Fruit fly (Drosophila melanogaster) whole organism, embryonic: ENCODE data around the gene Mgat4b.

ENCODE experiments used
- CG10321 ChIP-seq: fragments of 200-800 bp; sonication (Bioruptor generic); IDR thresholded peaks from 2 replicates; pipeline ENCODE4 v1.3.6; 2022; ENCODE audit warnings: missing biosample characterization, missing genetic modification characterization
- CG11695 ChIP-seq: fragments of 200-800 bp; sonication (Bioruptor generic); IDR thresholded peaks from 3 replicates; pipeline ENCODE4 v1.3.6; 2022; ENCODE audit warnings: missing biosample characterization, missing genetic modification characterization
- CG11696 ChIP-seq: fragments of 200-800 bp; sonication (Bioruptor generic); IDR thresholded peaks from 2 replicates; pipeline ENCODE4 v1.3.6; 2022; ENCODE audit warnings: missing biosample characterization, missing genetic modification characterization
- CG11723 ChIP-seq: fragments of 200-800 bp; sonication (Bioruptor generic); optimal IDR thresholded peaks from 2 replicates; lab custom pipeline; 2017; ENCODE audit warnings: missing biosample characterization, mild to moderate bottlenecking, missing genetic modification characterization
- CG1233 ChIP-seq: fragments of 200-800 bp; sonication (Bioruptor generic); optimal IDR thresholded peaks from 4 replicates; lab custom pipeline; 2018; ENCODE audit warnings: missing biosample characterization, mild to moderate bottlenecking, missing genetic modification characterization
- CG13894 ChIP-seq: fragments of 200-800 bp; sonication (Bioruptor generic); optimal IDR thresholded peaks from 3 replicates; lab custom pipeline; 2018; ENCODE audit warnings: missing biosample characterization, mild to moderate bottlenecking, missing genetic modification characterization, moderate library complexity
- CG15269 ChIP-seq: fragments of 200-800 bp; sonication (Bioruptor generic); optimal IDR thresholded peaks from 2 replicates; lab custom pipeline; 2018; ENCODE audit warnings: missing biosample characterization, mild to moderate bottlenecking, missing genetic modification characterization, moderate library complexity
- CG17328 ChIP-seq: fragments of 200-800 bp; sonication (Bioruptor generic); IDR thresholded peaks from 2 replicates; pipeline ENCODE4 v1.3.6; 2022; ENCODE audit warnings: missing biosample characterization, missing genetic modification characterization
- CG2120 ChIP-seq: fragments of 200-800 bp; sonication (Bioruptor generic); optimal IDR thresholded peaks from 3 replicates; lab custom pipeline; 2016; ENCODE audit warnings: missing biosample characterization, missing genetic modification characterization
- CG2199 ChIP-seq: fragments of 200-800 bp; sonication (Bioruptor generic); IDR thresholded peaks from 3 replicates; pipeline ENCODE4 v1.3.6; 2022; ENCODE audit warnings: missing biosample characterization, missing genetic modification characterization
- CG4707 ChIP-seq: fragments of 200-800 bp; sonication (Bioruptor generic); optimal IDR thresholded peaks from 2 replicates; lab custom pipeline; 2018; ENCODE audit warnings: missing biosample characterization, mild to moderate bottlenecking, missing genetic modification characterization, moderate library complexity
- CG5180 ChIP-seq: fragments of 200-800 bp; sonication (Bioruptor generic); optimal IDR thresholded peaks from 3 replicates; lab custom pipeline; 2017; ENCODE audit warnings: missing biosample characterization, missing genetic modification characterization, mild to moderate bottlenecking, moderate library complexity, missing genetic modification reagents
- CG5953 ChIP-seq: fragments of 200-800 bp; sonication (Bioruptor generic); IDR thresholded peaks from 2 replicates; pipeline ENCODE4 v1.3.6; 2022; ENCODE audit warnings: missing biosample characterization, missing genetic modification characterization
- CG6854 ChIP-seq: fragments of 200-800 bp; sonication (Bioruptor generic); optimal IDR thresholded peaks from 3 replicates; lab custom pipeline; 2017; ENCODE audit warnings: missing biosample characterization, mild to moderate bottlenecking, missing genetic modification characterization
- CG8089 ChIP-seq: fragments of 200-800 bp; sonication (Bioruptor generic); optimal IDR thresholded peaks from 3 replicates; lab custom pipeline; 2016; ENCODE audit warnings: missing biosample characterization, missing genetic modification characterization
- CG8388 ChIP-seq: fragments of 200-800 bp; sonication (Bioruptor generic); optimal IDR thresholded peaks from 2 replicates; lab custom pipeline; 2019; ENCODE audit warnings: missing biosample characterization, mild to moderate bottlenecking, missing genetic modification characterization, moderate library complexity
- CG8924 ChIP-seq: fragments of 200-800 bp; optimal IDR thresholded peaks from 3 replicates; lab custom pipeline; 2019; ENCODE audit warnings: missing biosample characterization, mild to moderate bottlenecking, missing genetic modification characterization, moderate library complexity
- CG8944 ChIP-seq: fragments of 200-800 bp; sonication (Bioruptor generic); optimal IDR thresholded peaks from 3 replicates; lab custom pipeline; 2016; ENCODE audit warnings: missing biosample characterization, missing genetic modification characterization
- CHES-1-like ChIP-seq: fragments of 200-800 bp; sonication (Bioruptor generic); optimal IDR thresholded peaks from 2 replicates; lab custom pipeline; 2016; ENCODE audit warnings: missing biosample characterization, missing genetic modification characterization
- Deaf1 ChIP-seq: fragments of 200-800 bp; optimal IDR thresholded peaks from 3 replicates; lab custom pipeline; 2019; ENCODE audit warnings: missing biosample characterization, mild to moderate bottlenecking, missing genetic modification characterization, moderate library complexity
- Ets97D ChIP-seq: fragments of 200-800 bp; sonication (Bioruptor generic); optimal IDR thresholded peaks from 3 replicates; lab custom pipeline; 2016; ENCODE audit warnings: missing biosample characterization, missing genetic modification characterization
- GATAe ChIP-seq: fragments of 200-800 bp; sonication (Bioruptor generic); conservative IDR thresholded peaks from 2 replicates; pipeline ENCODE4 v1.3.6; 2022; ENCODE audit warnings: missing biosample characterization, missing genetic modification characterization
- Hey ChIP-seq: fragments of 200-800 bp; sonication (Bioruptor generic); optimal IDR thresholded peaks from 3 replicates; lab custom pipeline; 2018; ENCODE audit warnings: missing biosample characterization, mild to moderate bottlenecking, missing genetic modification characterization
- HmgD ChIP-seq: fragments of 200-800 bp; sonication (Bioruptor generic); optimal IDR thresholded peaks from 3 replicates; lab custom pipeline; 2016; ENCODE audit warnings: missing biosample characterization, missing genetic modification characterization
- Hmr ChIP-seq: fragments of 200-800 bp; sonication (Bioruptor generic); optimal IDR thresholded peaks from 3 replicates; lab custom pipeline; 2017; ENCODE audit warnings: mild to moderate bottlenecking, missing biosample characterization, missing genetic modification reagents, missing genetic modification characterization
- Hr3 ChIP-seq: fragments of 200-800 bp; sonication (Bioruptor generic); optimal IDR thresholded peaks from 3 replicates; lab custom pipeline; 2016; ENCODE audit warnings: missing biosample characterization, missing genetic modification characterization
- NfI ChIP-seq: fragments of 200-800 bp; sonication (Bioruptor generic); optimal IDR thresholded peaks from 3 replicates; lab custom pipeline; 2018; ENCODE audit warnings: missing biosample characterization, mild to moderate bottlenecking, missing genetic modification characterization, moderate library complexity
- Optix ChIP-seq: fragments of 200-800 bp; sonication (Bioruptor generic); IDR thresholded peaks from 3 replicates; pipeline ENCODE4 v1.3.6; 2022; ENCODE audit warnings: missing biosample characterization, missing genetic modification characterization
- PHDP ChIP-seq: fragments of 200-800 bp; sonication (Bioruptor generic); optimal IDR thresholded peaks from 3 replicates; lab custom pipeline; 2018; ENCODE audit warnings: missing biosample characterization, mild to moderate bottlenecking, missing genetic modification characterization, moderate library complexity
- Six4 ChIP-seq: fragments of 200-800 bp; sonication (Bioruptor generic); optimal IDR thresholded peaks from 2 replicates; lab custom pipeline; 2016; ENCODE audit warnings: missing biosample characterization, missing genetic modification characterization
- Sox100B ChIP-seq: fragments of 200-800 bp; sonication (Bioruptor generic); optimal IDR thresholded peaks from 3 replicates; lab custom pipeline; 2018; ENCODE audit warnings: missing biosample characterization, mild to moderate bottlenecking, missing genetic modification characterization
- Spps ChIP-seq: fragments of 200-800 bp; sonication (Bioruptor generic); optimal IDR thresholded peaks from 2 replicates; lab custom pipeline; 2018; ENCODE audit warnings: missing biosample characterization, mild to moderate bottlenecking, missing genetic modification characterization
- Tbp ChIP-seq: fragments of >200 bp; optimal IDR thresholded peaks from 2 replicates; lab custom pipeline; 2018; ENCODE audit warnings: missing biosample characterization, missing genetic modification characterization
- Xrp1 ChIP-seq: fragments of 200-800 bp; sonication (Bioruptor generic); IDR thresholded peaks from 2 replicates; pipeline ENCODE4 v1.3.6; 2022; ENCODE audit warnings: missing biosample characterization, missing genetic modification characterization
- chm ChIP-seq: fragments of 200-800 bp; sonication (Bioruptor generic); IDR thresholded peaks from 2 replicates; pipeline ENCODE4 v1.3.6; 2022; ENCODE audit warnings: missing biosample characterization, missing genetic modification characterization
- crp ChIP-seq, 2 experiments: fragments of 200-800 bp; sonication (Bioruptor generic); optimal IDR thresholded peaks; 2 replicates in 1 of 2; 3 replicates in 1 of 2; lab custom pipeline; 2017; ENCODE audit warnings: missing biosample characterization in 2 of 2, missing genetic modification characterization in 2 of 2, mild to moderate bottlenecking in 1 of 2, moderate library complexity in 1 of 2
- eyg ChIP-seq: fragments of 200-800 bp; sonication (Bioruptor generic); optimal IDR thresholded peaks from 3 replicates; lab custom pipeline; 2016; ENCODE audit warnings: missing biosample characterization, missing genetic modification characterization
- gro ChIP-seq: fragments of 200-800 bp; sonication (Bioruptor generic); optimal IDR thresholded peaks from 2 replicates; lab custom pipeline; 2016; ENCODE audit warnings: missing biosample characterization, missing genetic modification characterization
- gsb-n ChIP-seq: fragments of 200-800 bp; sonication (Bioruptor generic); optimal IDR thresholded peaks from 3 replicates; lab custom pipeline; 2018; ENCODE audit warnings: missing biosample characterization, mild to moderate bottlenecking, missing genetic modification characterization
- ham ChIP-seq: fragments of 200-800 bp; sonication (Bioruptor generic); IDR thresholded peaks from 2 replicates; pipeline ENCODE4 v1.3.6; 2022; ENCODE audit warnings: missing biosample characterization, missing genetic modification characterization
- hth ChIP-seq: fragments of >200 bp; optimal IDR thresholded peaks from 2 replicates; lab custom pipeline; 2017; ENCODE audit warnings: inconsistent platforms
- ind ChIP-seq: fragments of 200-800 bp; sonication (Bioruptor generic); optimal IDR thresholded peaks from 3 replicates; lab custom pipeline; 2016; ENCODE audit warnings: missing biosample characterization, missing genetic modification characterization
- pnt ChIP-seq: fragments of 200-800 bp; sonication (Bioruptor generic); optimal IDR thresholded peaks from 3 replicates; lab custom pipeline; 2016; ENCODE audit warnings: missing biosample characterization, missing genetic modification characterization
- sqz ChIP-seq: fragments of 200-800 bp; sonication (Bioruptor generic); optimal IDR thresholded peaks from 3 replicates; lab custom pipeline; 2018; ENCODE audit warnings: missing biosample characterization, mild to moderate bottlenecking, missing genetic modification characterization
- ssp ChIP-seq: fragments of 200-800 bp; sonication (Bioruptor generic); IDR thresholded peaks from 2 replicates; pipeline ENCODE4 v1.3.6; 2022; ENCODE audit warnings: missing biosample characterization, missing genetic modification characterization
- trem ChIP-seq: fragments of 200-800 bp; optimal IDR thresholded peaks from 3 replicates; lab custom pipeline; 2019; ENCODE audit warnings: missing biosample characterization, mild to moderate bottlenecking, missing genetic modification characterization, moderate library complexity
- unpg ChIP-seq: fragments of 200-800 bp; sonication (Bioruptor generic); optimal IDR thresholded peaks from 3 replicates; lab custom pipeline; 2018; ENCODE audit warnings: missing biosample characterization, mild to moderate bottlenecking, missing genetic modification characterization, moderate library complexity
- wdn ChIP-seq: fragments of 200-800 bp; sonication (Bioruptor generic); IDR thresholded peaks from 2 replicates; pipeline ENCODE4 v1.3.6; 2022; ENCODE audit warnings: missing biosample characterization, missing genetic modification characterization
- wek ChIP-seq: fragments of 200-800 bp; sonication (Bioruptor generic); optimal IDR thresholded peaks from 3 replicates; lab custom pipeline; 2018; ENCODE audit warnings: missing biosample characterization, mild to moderate bottlenecking, missing genetic modification characterization, moderate library complexity
- zen ChIP-seq: fragments of 200-800 bp; sonication (Bioruptor generic); optimal IDR thresholded peaks from 3 replicates; lab custom pipeline; 2018; ENCODE audit warnings: missing biosample characterization, mild to moderate bottlenecking, missing genetic modification characterization, moderate library complexity

Gene Mgat4b

DNA sequence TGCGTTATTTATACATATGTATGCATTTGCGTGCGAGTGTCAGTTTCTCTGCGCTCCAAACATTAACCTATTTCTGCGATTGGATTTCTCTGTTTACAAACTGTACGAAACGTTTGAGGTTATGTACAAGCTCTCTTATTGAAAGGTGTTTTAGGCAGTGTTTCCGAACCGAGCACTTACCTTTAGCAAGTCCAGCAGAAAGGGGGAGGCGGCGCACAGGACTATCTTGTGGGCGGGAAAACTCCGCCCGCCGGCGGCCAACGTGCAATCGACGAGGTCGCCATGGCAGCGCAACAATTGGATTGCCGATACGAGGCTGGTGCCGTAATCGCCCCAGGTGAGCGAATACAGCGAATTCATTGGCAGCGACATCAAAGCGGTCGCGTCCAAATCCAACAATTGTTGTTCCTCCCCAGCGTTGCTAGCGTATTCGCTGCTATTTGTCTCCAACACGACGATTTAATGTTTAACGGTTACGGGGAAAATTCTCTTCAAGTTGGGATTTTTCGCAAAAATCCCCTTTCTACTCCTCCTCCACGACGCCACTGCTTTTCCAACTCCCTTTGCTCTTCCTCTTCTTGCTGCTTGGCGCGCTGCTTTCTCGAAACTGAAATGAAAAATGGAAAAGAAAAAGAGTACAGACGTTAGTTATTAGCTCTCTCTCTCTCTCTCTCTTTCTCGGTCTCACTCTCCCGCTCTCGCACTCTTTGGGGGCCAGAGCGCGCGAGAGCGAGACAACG lies 12.2 kb downstream of the Mgat4b start (continued):
- TF ChIP-seq CG1233 (GFP tag; lab: Kevin White, UChicago) = peak; percentile 80
- peak; percentile 75 for TF ChIP-seq chm (GFP tag; lab: Robert Waterston, UW)
- TF ChIP-seq PHDP (tag; lab: Kevin White, UChicago) = peak; percentile 84
- peak; percentile 64 for TF ChIP-seq zen (tag; lab: Kevin White, UChicago)
- TF ChIP-seq CG2199 = peak; percentile 38; the same call in 1 of the 3 replicates
- peak; percentile 90 for TF ChIP-seq pnt (GFP tag; lab: Kevin White, UChicago)
- TF ChIP-seq eyg (GFP tag; lab: Kevin White, UChicago) = peak; percentile 70
- peak; percentile 87 for TF ChIP-seq CG11695 (GFP tag; lab: Robert Waterston, UW)
- TF ChIP-seq CG17328 (GFP tag; lab: Robert Waterston, UW) = peak; percentile 92
- peak; percentile 75 for TF ChIP-seq CG8388 (GFP tag; lab: Kevin White, UChicago)
- peak; percentile 91 for TF ChIP-seq CG8944 (GFP tag; lab: Kevin White, UChicago)
- peak; percentile 92 for TF ChIP-seq Optix (GFP tag; lab: Robert Waterston, UW)
- peak; percentile 89 for TF ChIP-seq wdn (GFP tag; lab: Robert Waterston, UW)
- peak; percentile 84 for TF ChIP-seq Hr3
- TF ChIP-seq ind (GFP tag; lab: Kevin White, UChicago) = peak; percentile 94
- TF ChIP-seq NfI (GFP tag; lab: Kevin White, UChicago) = peak; percentile 90
- peak; percentile 75 for TF ChIP-seq Six4 (GFP tag; lab: Kevin White, UChicago)
- TF ChIP-seq gsb-n (tag; lab: Kevin White, UChicago) = peak; percentile 46
- peak; percentile 74 for TF ChIP-seq CG11696 (GFP tag; lab: Robert Waterston, UW)
- peak in 1 of 2 experiments; percentile 50 for TF ChIP-seq crp (GFP tag; optimal IDR thresholded peaks at IDR 0.05; lab: Kevin White, UChicago)
- TF ChIP-seq Xrp1 (GFP tag; lab: Robert Waterston, UW) = peak; percentile 88
- TF ChIP-seq CG8089 (GFP tag; lab: Kevin White, UChicago) = peak; percentile 87
- peak; percentile 76 for TF ChIP-seq ssp
- TF ChIP-seq HmgD = peak; percentile 81
- TF ChIP-seq GATAe = peak; percentile 73
- peak; percentile 74 for TF ChIP-seq Sox100B (GFP tag; lab: Kevin White, UChicago)
- TF ChIP-seq Ets97D (GFP tag; lab: Kevin White, UChicago) = peak; percentile 56
- peak; percentile 37 for TF ChIP-seq Deaf1
- peak; percentile 68 for TF ChIP-seq wek
- peak; percentile 77 for TF ChIP-seq CG8924
- peak; percentile 39 for TF ChIP-seq sqz (GFP tag; lab: Kevin White, UChicago)
- peak; percentile 82 for TF ChIP-seq CG11723
- peak; percentile 53 for TF ChIP-seq CG4707 (GFP tag; lab: Kevin White, UChicago)
- no peak for TF ChIP-seq hth (lab: Kevin White, UChicago)
- TF ChIP-seq CG10321 (GFP tag; lab: Robert Waterston, UW) = peak; percentile 93
- TF ChIP-seq CG5180 (GFP tag; lab: Kevin White, UChicago) = peak; percentile 74
- peak; percentile 89 for TF ChIP-seq CG5953 (GFP tag; lab: Robert Waterston, UW)
- TF ChIP-seq gro (GFP tag; lab: Kevin White, UChicago) = peak; percentile 91
- TF ChIP-seq Hey = peak; percentile 71
- peak; percentile 66 for TF ChIP-seq CG13894 (tag; lab: Kevin White, UChicago)
- TF ChIP-seq trem (tag; lab: Kevin White, UChicago) = peak; percentile 26
- no peak for TF ChIP-seq Spps (tag; lab: Kevin White, UChicago)
- TF ChIP-seq Hmr (GFP tag; lab: Kevin White, UChicago) = peak; percentile 95
- TF ChIP-seq Tbp (GFP tag; lab: Kevin White, UChicago) = no peak
- peak; percentile 86 for TF ChIP-seq unpg (GFP tag; lab: Kevin White, UChicago)
- TF ChIP-seq CG2120 (GFP tag; lab: Kevin White, UChicago) = peak; percentile 97
- peak; percentile 88 for TF ChIP-seq CG15269 (tag; lab: Kevin White, UChicago)
- TF ChIP-seq CG6854 (GFP tag; lab: Kevin White, UChicago) = peak; percentile 78
- TF ChIP-seq CHES-1-like (GFP tag; lab: Kevin White, UChicago) = peak; percentile 94
- TF ChIP-seq ham (GFP tag; lab: Robert Waterston, UW) = peak; percentile 79; the same call in 1 of the 2 replicates
